Fruit fly (Drosophila melanogaster): Measurements from ENCODE around the gene CG10565.

DNA sequence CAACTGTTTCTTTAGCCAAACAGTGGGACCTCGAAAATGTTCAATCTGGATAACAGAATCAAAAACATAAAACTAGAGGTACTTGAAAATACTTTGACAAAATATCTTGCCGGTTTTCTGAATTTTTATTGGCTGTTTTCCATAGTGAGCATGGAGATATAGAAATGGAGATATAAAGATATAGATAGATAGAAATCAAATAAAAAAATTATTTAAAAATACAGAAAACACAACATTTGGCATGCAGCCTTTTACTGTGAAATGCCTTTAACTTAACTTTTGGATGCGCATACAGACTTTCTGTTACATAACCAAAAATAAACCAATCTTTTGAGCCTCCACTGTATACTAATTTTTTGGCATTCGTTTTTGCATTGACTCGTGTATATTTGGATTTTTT is 35.7 kb downstream of the CG10565 start:
- TF ChIP-seq Sox102F (GFP tag; optimal IDR thresholded peaks at IDR 0.05) (no peak), CG11560 (tag; IDR thresholded peaks at IDR 0.05) (no peak), CG17385 (GFP tag; optimal IDR thresholded peaks at IDR 0.05) (no peak), CG15011 (GFP tag; optimal IDR thresholded peaks at IDR 0.05) (no peak), CG18011 (GFP tag; optimal IDR thresholded peaks at IDR 0.05) (no peak), zen2 (GFP tag; IDR thresholded peaks at IDR 0.05; ENCODE audit: partially characterized antibody) (no peak)

Data from whole organism, embryonic.